Worm (Caenorhabditis elegans): ENCODE results near the gene pld-1.

pld-1 gene

ce11 chrII:5055129-5055666 is 36.3 kb downstream of the pld-1 start, which contains the start of the genes ify-1 and rpl-22 (continued):
- TF ChIP-seq aly-2 (tag; optimal IDR thresholded peaks at IDR 0.05) (no peak), dmd-8 (GFP tag; IDR thresholded peaks at IDR 0.05) (peak; percentile 20; the same call in 1 of the 2 replicates), rbr-2 (tag; optimal IDR thresholded peaks at IDR 0.05) (peak; percentile 87), ceh-62 (tag; optimal IDR thresholded peaks at IDR 0.05) (no peak), dmd-6 (GFP tag; IDR thresholded peaks at IDR 0.05) (peak; percentile 49), ceh-20 (GFP tag; IDR thresholded peaks at IDR 0.05) (peak; percentile 61; the same call in 1 of the 2 replicates), attf-4 (tag; optimal IDR thresholded peaks at IDR 0.05) (no peak), snpc-4 (tag; optimal IDR thresholded peaks at IDR 0.05) (peak; percentile 51), hmg-1.1 (GFP tag; IDR thresholded peaks at IDR 0.05) (peak; percentile 86), dmd-9 (GFP tag; IDR thresholded peaks at IDR 0.05) (0 out of 2 replicates have a peak, but pooled peaks have one; percentile 35), tag-97 (GFP tag; IDR thresholded peaks at IDR 0.05) (no peak), saeg-2 (GFP tag; IDR thresholded peaks at IDR 0.05) (no peak), mdt-29 (GFP tag; IDR thresholded peaks at IDR 0.05) (no peak), cey-2 (tag; optimal IDR thresholded peaks at IDR 0.05; ENCODE audit: borderline replicate concordance, insufficient read depth) (no peak), hlh-30 (tag; optimal IDR thresholded peaks at IDR 0.05; ENCODE audit: insufficient read depth) (peak; percentile 94), ZK337.2 (GFP tag; IDR thresholded peaks at IDR 0.05) (no peak), unc-62 (GFP tag; optimal IDR thresholded peaks at IDR 0.05 in 1 of 2) (peak in 1 of 2 experiments; percentile 98), unc-62 (tag; optimal IDR thresholded peaks at IDR 0.05) (peak; percentile 35), tra-1 (GFP tag; IDR thresholded peaks at IDR 0.05) (no peak), mxl-2 (GFP tag; conservative IDR thresholded peaks at IDR 0.05) (no peak), zfp-2 (tag; optimal IDR thresholded peaks at IDR 0.05) (peak; percentile 57), lim-7 (GFP tag; IDR thresholded peaks at IDR 0.05) (no peak), pha-4 (GFP tag; IDR thresholded peaks at IDR 0.05) (peak; percentile 63; the same call in 1 of the 2 replicates), pha-4 (tag; optimal IDR thresholded peaks at IDR 0.05) (peak; percentile 97), pqm-1 (tag; optimal IDR thresholded peaks at IDR 0.05) (peak; percentile 14), madf-5 (GFP tag; IDR thresholded peaks at IDR 0.05) (no peak), F44E2.7 (GFP tag; IDR thresholded peaks at IDR 0.05) (no peak), ztf-7 (tag; optimal IDR thresholded peaks at IDR 0.05) (peak; percentile 78), nhr-102 (tag; optimal IDR thresholded peaks at IDR 0.05) (peak; percentile 82), fos-1 (tag; optimal IDR thresholded peaks at IDR 0.05) (no peak), ceh-32 (tag; optimal IDR thresholded peaks at IDR 0.05; ENCODE audit: poor library complexity) (no peak), vab-7 (GFP tag; IDR thresholded peaks at IDR 0.05) (0 out of 2 replicates have a peak, but pooled peaks have one; percentile 60), nhr-42 (GFP tag; IDR thresholded peaks at IDR 0.05) (no peak), dve-1 (tag; optimal IDR thresholded peaks at IDR 0.05; ENCODE audit: insufficient read depth) (peak; percentile 95), duxl-1 (tag; optimal IDR thresholded peaks at IDR 0.05; ENCODE audit: poor library complexity) (peak; percentile 88), F49E8.2 (tag; optimal IDR thresholded peaks at IDR 0.05; ENCODE audit: borderline replicate concordance) (peak; percentile 61), zfp-3 (GFP tag; conservative IDR thresholded peaks at IDR 0.05) (peak; percentile 50; the same call in 1 of the 2 replicates), nhr-237 (tag; optimal IDR thresholded peaks at IDR 0.05) (no peak), lin-15B (tag; optimal IDR thresholded peaks at IDR 0.05) (peak; percentile 87), hif-1 (tag; optimal IDR thresholded peaks at IDR 0.05) (peak; percentile 7 to 83), lir-3 (tag; optimal IDR thresholded peaks at IDR 0.05) (no peak), egl-43 (GFP tag; IDR thresholded peaks at IDR 0.05) (0 out of 2 replicates have a peak, but pooled peaks have one; percentile 42), jun-1 (tag; optimal IDR thresholded peaks at IDR 0.05) (peak; percentile 69), daf-8 (GFP tag; IDR thresholded peaks at IDR 0.05) (no peak), Y75B8A.6 (GFP tag; IDR thresholded peaks at IDR 0.05) (0 out of 2 replicates have a peak, but pooled peaks have one; percentile 36), ztf-11 (tag; optimal IDR thresholded peaks at IDR 0.05) (no peak), daf-19 (GFP tag; conservative IDR thresholded peaks at IDR 0.05) (no peak), lin-13 (GFP tag; optimal IDR thresholded peaks at IDR 0.05) (peak; percentile 89), D1046.2 (GFP tag; IDR thresholded peaks at IDR 0.05) (peak; percentile 100), zip-11 (GFP tag; IDR thresholded peaks at IDR 0.05) (no peak)

All from whole organism, L4 larva.